Worm (Caenorhabditis elegans) whole organism, L4 larva: ENCODE results near the gene lgg-2.
A peak's percentile ranks its signal among the peaks of the same experiment; 100 is the strongest.

ENCODE experiments used
- F10B5.3 ChIP-seq: sonication (generic microtip); optimal IDR thresholded peaks from 2 replicates; lab custom pipeline; 2016; ENCODE audit warnings: mild to moderate bottlenecking, missing genetic modification characterization, missing compliant biosample characterization
- ZK546.5 ChIP-seq, 2 experiments: sonication (generic microtip); optimal IDR thresholded peaks; 2 replicates each; lab custom pipeline; 2017; ENCODE audit warnings: missing biosample characterization in 2 of 2, missing genetic modification characterization in 2 of 2
- aha-1 ChIP-seq: fragments of 150-350 bp; peaks from one replicate; lab custom pipeline; 2014; ENCODE audit warnings: missing biosample characterization, missing genetic modification characterization
- attf-4 ChIP-seq: sonication (generic microtip); optimal IDR thresholded peaks from 3 replicates; lab custom pipeline; 2017; ENCODE audit warnings: missing biosample characterization, missing genetic modification characterization
- ceh-28 ChIP-seq: fragments of 150-350 bp; optimal IDR thresholded peaks from 2 replicates; lab custom pipeline; 2014; ENCODE audit warnings: missing biosample characterization, missing genetic modification reagents, missing genetic modification characterization
- ceh-32 ChIP-seq: sonication (generic microtip); optimal IDR thresholded peaks from 2 replicates; lab custom pipeline; 2016; ENCODE audit warnings: mild to moderate bottlenecking, missing genetic modification characterization, missing compliant biosample characterization; ENCODE audit not compliant: poor library complexity
- ceh-62 ChIP-seq: sonication (generic microtip); optimal IDR thresholded peaks from 2 replicates; lab custom pipeline; 2017; ENCODE audit warnings: missing biosample characterization, missing genetic modification characterization
- ceh-82 ChIP-seq: sonication (generic microtip); optimal IDR thresholded peaks from 2 replicates; lab custom pipeline; 2017; ENCODE audit warnings: missing biosample characterization, missing genetic modification characterization
- ctbp-1 ChIP-seq: fragments of 200-800 bp; sonication (Bioruptor generic); IDR thresholded peaks from 2 replicates; pipeline ENCODE4 v1.3.6; 2022; ENCODE audit warnings: missing genetic modification reagents, missing genetic modification characterization, missing compliant biosample characterization
- daf-16 ChIP-seq, 3 experiments: sonication (generic microtip); optimal IDR thresholded peaks; 2 replicates each; lab custom pipeline; 2016 to 2017; ENCODE audit warnings: missing genetic modification characterization in 3 of 3, missing genetic modification reagents in 3 of 3, mild to moderate bottlenecking in 2 of 3, missing compliant biosample characterization in 2 of 3, missing biosample characterization in 1 of 3, moderate library complexity in 1 of 3
- dpl-1 ChIP-seq: fragments of 150-350 bp; optimal IDR thresholded peaks from 2 replicates; lab custom pipeline; 2014; ENCODE audit warnings: missing biosample characterization, missing genetic modification reagents, missing genetic modification characterization
- egl-27 ChIP-seq: sonication (generic microtip); optimal IDR thresholded peaks from 3 replicates; lab custom pipeline; 2017; ENCODE audit warnings: missing biosample characterization, missing genetic modification reagents, missing genetic modification characterization
- fkh-10 ChIP-seq: fragments of 150-350 bp; optimal IDR thresholded peaks from 2 replicates; lab custom pipeline; 2014; ENCODE audit warnings: missing biosample characterization, missing genetic modification reagents, missing genetic modification characterization
- fos-1 ChIP-seq: fragments of 150-350 bp; optimal IDR thresholded peaks from 2 replicates; lab custom pipeline; 2014; ENCODE audit warnings: missing biosample characterization, missing genetic modification characterization
- gei-8 ChIP-seq: fragments of 200-800 bp; sonication (Bioruptor generic); optimal IDR thresholded peaks from 2 replicates; lab custom pipeline; 2018; ENCODE audit warnings: mild to moderate bottlenecking, missing genetic modification characterization, missing compliant biosample characterization
- hlh-11 ChIP-seq: fragments of 200-800 bp; sonication (Bioruptor generic); optimal IDR thresholded peaks from 2 replicates; lab custom pipeline; 2018; ENCODE audit warnings: mild to moderate bottlenecking, missing genetic modification characterization, missing compliant biosample characterization
- hlh-30 ChIP-seq: sonication (generic microtip); optimal IDR thresholded peaks from 2 replicates; lab custom pipeline; 2017; ENCODE audit warnings: antibody characterized with exemption, mild to moderate bottlenecking, missing genetic modification characterization, missing compliant biosample characterization; ENCODE audit not compliant: insufficient read depth
- lin-15B ChIP-seq: fragments of 150-350 bp; sonication (generic microtip); optimal IDR thresholded peaks from 3 replicates; lab custom pipeline; 2014; ENCODE audit warnings: missing biosample characterization, missing genetic modification characterization
- lin-29 ChIP-seq: fragments of 200-800 bp; sonication (Bioruptor generic); IDR thresholded peaks from 2 replicates; pipeline ENCODE4 v1.3.6; 2022; ENCODE audit warnings: missing genetic modification reagents, missing genetic modification characterization, missing compliant biosample characterization
- lsy-2 ChIP-seq, 2 experiments: fragments of 150-350 bp in 1 of 2; sonication (generic microtip) in 1 of 2; optimal IDR thresholded peaks; 2 replicates each; lab custom pipeline; 2014 to 2017; ENCODE audit warnings: missing biosample characterization in 2 of 2, missing genetic modification characterization in 2 of 2
- mep-1 ChIP-seq: fragments of 150-350 bp; sonication (generic microtip); optimal IDR thresholded peaks from 3 replicates; lab custom pipeline; 2014; ENCODE audit warnings: missing biosample characterization, missing genetic modification characterization
- mes-2 ChIP-seq: sonication (generic microtip); optimal IDR thresholded peaks from 2 replicates; lab custom pipeline; 2016; ENCODE audit warnings: missing genotype, mild to moderate bottlenecking, missing genetic modification characterization, missing compliant biosample characterization; ENCODE audit not compliant: poor library complexity, severe bottlenecking
- mxl-3 ChIP-seq: fragments of 200-800 bp; sonication (Bioruptor generic); optimal IDR thresholded peaks from 2 replicates; lab custom pipeline; 2018; ENCODE audit warnings: mild to moderate bottlenecking, missing genetic modification characterization, missing compliant biosample characterization
- nhr-10 ChIP-seq: fragments of 150-350 bp; optimal IDR thresholded peaks from 2 replicates; lab custom pipeline; 2014; ENCODE audit warnings: missing biosample characterization, missing genetic modification characterization
- nhr-11 ChIP-seq: fragments of 150-350 bp; optimal IDR thresholded peaks from 2 replicates; lab custom pipeline; 2014; ENCODE audit warnings: missing biosample characterization, missing genetic modification characterization
- nhr-28 ChIP-seq: fragments of 150-350 bp; optimal IDR thresholded peaks from 2 replicates; lab custom pipeline; 2014; ENCODE audit warnings: missing biosample characterization, missing genetic modification characterization
- nhr-41 ChIP-seq: fragments of 200-800 bp; sonication (Bioruptor generic); IDR thresholded peaks from 2 replicates; pipeline ENCODE4 v1.3.6; 2022; ENCODE audit warnings: missing genetic modification reagents, missing genetic modification characterization, missing compliant biosample characterization
- nhr-6 ChIP-seq: fragments of 150-350 bp; optimal IDR thresholded peaks from 2 replicates; lab custom pipeline; 2014; ENCODE audit warnings: missing biosample characterization, missing genetic modification characterization
- pha-4 ChIP-seq, 2 experiments: fragments of 150-350 bp in 1 of 2; fragments of 200-800 bp in 1 of 2; sonication (Bioruptor generic) in 1 of 2; IDR thresholded peaks in 1 of 2; optimal IDR thresholded peaks in 1 of 2; 2 replicates each; pipeline versions ENCODE4 v1.3.6 to Lab custom; 2014 to 2022; ENCODE audit warnings: missing genetic modification characterization in 2 of 2, missing genetic modification reagents in 2 of 2, missing biosample characterization in 1 of 2, missing compliant biosample characterization in 1 of 2
- set-16 ChIP-seq: fragments of 200-800 bp; sonication (Bioruptor generic); IDR thresholded peaks from 2 replicates; pipeline ENCODE4 v1.3.6; 2022; ENCODE audit warnings: missing genetic modification reagents, missing genetic modification characterization, missing compliant biosample characterization
- skn-1 ChIP-seq: fragments of 150-350 bp; optimal IDR thresholded peaks from 2 replicates; lab custom pipeline; 2014; ENCODE audit warnings: missing biosample characterization, missing genetic modification characterization
- snpc-4 ChIP-seq: fragments of 150-350 bp; optimal IDR thresholded peaks from 2 replicates; lab custom pipeline; 2014; ENCODE audit warnings: missing biosample characterization, missing genetic modification characterization
- tag-97 ChIP-seq: fragments of 200-800 bp; sonication (Bioruptor generic); IDR thresholded peaks from 2 replicates; pipeline ENCODE4 v1.3.6; 2022; ENCODE audit warnings: missing genetic modification characterization, missing compliant biosample characterization
- tra-1 ChIP-seq: fragments of 200-800 bp; sonication (Bioruptor generic); IDR thresholded peaks from 2 replicates; pipeline ENCODE4 v1.3.6; 2022; ENCODE audit warnings: missing genetic modification reagents, missing genetic modification characterization, missing compliant biosample characterization
- unc-39 ChIP-seq: sonication (generic microtip); optimal IDR thresholded peaks from 2 replicates; lab custom pipeline; 2017; ENCODE audit warnings: missing biosample characterization, missing genetic modification characterization
- unc-62 ChIP-seq, 3 experiments: fragments of 150-350 bp in 1 of 3; sonication (generic microtip); optimal IDR thresholded peaks in 2 of 3; peaks in 1 of 3; 1 replicate in 1 of 3; 2 replicates in 2 of 3; lab custom pipeline; 2014 to 2017; ENCODE audit warnings: missing biosample characterization in 3 of 3, missing genetic modification characterization in 3 of 3, missing genetic modification reagents in 3 of 3, missing genotype in 1 of 3
- zfp-2 ChIP-seq: sonication (generic microtip); optimal IDR thresholded peaks from 2 replicates; lab custom pipeline; 2016; ENCODE audit warnings: mild to moderate bottlenecking, missing genetic modification characterization, missing compliant biosample characterization
- ztf-7 ChIP-seq: fragments of 150-350 bp; optimal IDR thresholded peaks from 2 replicates; lab custom pipeline; 2014; ENCODE audit warnings: missing biosample characterization, missing genetic modification characterization

Gene lgg-2

ce11 chrIV:10935853-10936491 is at the start of gene lgg-2 (continued):
- TF ChIP-seq ceh-32 (tag; lab: Kevin White, UChicago) (peak; percentile 4), egl-27 (tag; lab: Kevin White, UChicago) (no peak), hlh-30 (tag; lab: Kevin White, UChicago) (peak; percentile 100), skn-1 (tag; lab: Kevin White, UChicago) (no peak), fos-1 (tag; lab: Kevin White, UChicago) (no peak)

- TF ChIP-seq set-16 (GFP tag; lab: Robert Waterston, UW) (no peak), unc-39 (tag; lab: Kevin White, UChicago) (no peak), pha-4 (GFP tag; IDR thresholded peaks at IDR 0.05; lab: Robert Waterston, UW) (no peak), pha-4 (tag; optimal IDR thresholded peaks at IDR 0.05; lab: Kevin White, UChicago) (no peak), dpl-1 (no peak), nhr-11 (tag; lab: Kevin White, UChicago) (no peak), nhr-41 (no peak), tag-97 (GFP tag; lab: Robert Waterston, UW) (no peak), attf-4 (no peak), nhr-28 (tag; lab: Kevin White, UChicago) (no peak), nhr-10 (tag; lab: Kevin White, UChicago) (no peak)
These were observed 46.1 kb upstream of the lgg-2 start, which contains the start of gene Y43E12A.2 for ce11 chrIV:10981761-10982160. Y43E12A.2 (plus strand) TSS chrIV:10982061.

- TF ChIP-seq snpc-4 (tag; lab: Kevin White, UChicago), result no peak
- TF ChIP-seq nhr-6 (tag; lab: Kevin White, UChicago), result no peak
- TF ChIP-seq hlh-30 (tag; lab: Kevin White, UChicago), result peak; percentile 4
- no peak for TF ChIP-seq tag-97 (GFP tag; lab: Robert Waterston, UW)
- no peak for TF ChIP-seq tra-1
- no peak for TF ChIP-seq zfp-2 (tag; lab: Kevin White, UChicago)
- TF ChIP-seq daf-16 (GFP tag; optimal IDR thresholded peaks at IDR 0.05; lab: Kevin White, UChicago), result no peak
- TF ChIP-seq daf-16 (tag; optimal IDR thresholded peaks at IDR 0.05; lab: Kevin White, UChicago), result peak; percentile 22
- no peak for TF ChIP-seq lin-29 (GFP tag; lab: Robert Waterston, UW)
These were observed 44.9 kb upstream of the lgg-2 start for ce11 chrIV:10980628-10981027.

DNA sequence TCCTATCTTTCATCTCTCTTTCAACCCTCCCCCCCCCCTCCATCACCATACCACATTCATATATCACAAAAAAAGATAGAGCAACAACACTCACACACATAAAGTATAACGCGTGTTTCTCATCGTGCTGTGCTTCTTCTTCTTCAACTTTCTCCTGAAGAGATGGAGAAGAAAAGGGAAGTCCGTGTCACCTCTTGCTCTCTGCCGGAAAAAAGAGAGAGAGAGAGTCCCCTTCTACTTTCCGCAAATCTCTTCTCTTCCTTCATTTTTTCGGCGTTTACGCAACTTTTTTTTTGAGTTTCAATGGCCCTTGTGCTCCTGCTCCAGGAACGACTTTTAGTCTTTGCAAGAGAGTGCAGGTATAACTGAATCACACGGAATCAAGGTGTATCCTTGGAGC is 44.0 kb upstream of the lgg-2 start:
- TF ChIP-seq nhr-28 (tag; lab: Kevin White, UChicago), result peak; percentile 2
- no peak for TF ChIP-seq lin-15B (tag; lab: Kevin White, UChicago)
- no peak for TF ChIP-seq attf-4
- TF ChIP-seq unc-62 (GFP tag; optimal IDR thresholded peaks at IDR 0.05 in 1 of 2; lab: Kevin White, UChicago), result peak in 1 of 2 experiments; percentile 94
- TF ChIP-seq unc-62 (tag; optimal IDR thresholded peaks at IDR 0.05; lab: Kevin White, UChicago), result no peak
- peak; percentile 46 for TF ChIP-seq hlh-11 (tag; lab: Kevin White, UChicago)
- TF ChIP-seq gei-8 (GFP tag; lab: Kevin White, UChicago), result no peak
- no peak for TF ChIP-seq ZK546.5 (tag; optimal IDR thresholded peaks at IDR 0.05; lab: Kevin White, UChicago)
- TF ChIP-seq ztf-7 (tag; lab: Kevin White, UChicago), result no peak
- no peak for TF ChIP-seq F10B5.3
- TF ChIP-seq lsy-2 (tag; optimal IDR thresholded peaks at IDR 0.05; lab: Kevin White, UChicago), result peak in 1 of 2 experiments; percentile 13
- TF ChIP-seq aha-1 (tag; lab: Kevin White, UChicago), result peak; percentile 25
- TF ChIP-seq mes-2 (tag; lab: Kevin White, UChicago), result peak; percentile 10
- TF ChIP-seq mxl-3 (GFP tag; lab: Kevin White, UChicago), result no peak
- peak; percentile 45 for TF ChIP-seq hlh-30 (tag; lab: Kevin White, UChicago)
- no peak for TF ChIP-seq ceh-62 (tag; lab: Kevin White, UChicago)
- TF ChIP-seq nhr-6 (tag; lab: Kevin White, UChicago), result no peak
- TF ChIP-seq fos-1 (tag; lab: Kevin White, UChicago), result no peak
- no peak for TF ChIP-seq ceh-82 (tag; lab: Kevin White, UChicago)
- peak; percentile 46 for TF ChIP-seq fkh-10 (GFP tag; lab: Kevin White, UChicago)
- peak; percentile 63; the same call in 1 of the 2 replicates for TF ChIP-seq ctbp-1 (GFP tag; lab: Robert Waterston, UW)
- TF ChIP-seq ceh-28 (tag; lab: Kevin White, UChicago), result no peak
- peak; percentile 22 for TF ChIP-seq mep-1 (tag; lab: Kevin White, UChicago)
